Fruit fly (Drosophila melanogaster) whole organism, embryonic: ENCODE measurements around the gene CG8372.

Source experiments
- Abd-B ChIP-seq: fragments of 200-800 bp; sonication (Bioruptor generic); optimal IDR thresholded peaks from 2 replicates; lab custom pipeline; 2018; ENCODE audit warnings: missing biosample characterization, mild to moderate bottlenecking, missing genetic modification characterization, moderate library complexity
- Asciz ChIP-seq: fragments of 200-800 bp; sonication (Bioruptor generic); optimal IDR thresholded peaks from 2 replicates; lab custom pipeline; 2017; ENCODE audit warnings: missing biosample characterization, mild to moderate bottlenecking, missing genetic modification characterization, missing genetic modification reagents
- C15 ChIP-seq: fragments of 200-800 bp; sonication (Bioruptor generic); IDR thresholded peaks from 3 replicates; pipeline ENCODE4 v1.3.6; 2022; ENCODE audit warnings: missing biosample characterization, missing genetic modification characterization
- CG12236 ChIP-seq: fragments of 200-800 bp; sonication (Bioruptor generic); optimal IDR thresholded peaks from 2 replicates; lab custom pipeline; 2016; ENCODE audit warnings: missing biosample characterization, missing genetic modification characterization
- CG12942 ChIP-seq: fragments of 200-800 bp; sonication (Bioruptor generic); optimal IDR thresholded peaks from 3 replicates; lab custom pipeline; 2016; ENCODE audit warnings: missing biosample characterization, missing genetic modification characterization
- CG13123 ChIP-seq: fragments of 200-800 bp; sonication (Bioruptor generic); optimal IDR thresholded peaks from 2 replicates; lab custom pipeline; 2016; ENCODE audit warnings: missing biosample characterization, missing genetic modification characterization
- CG15269 ChIP-seq: fragments of 200-800 bp; sonication (Bioruptor generic); optimal IDR thresholded peaks from 2 replicates; lab custom pipeline; 2018; ENCODE audit warnings: missing biosample characterization, mild to moderate bottlenecking, missing genetic modification characterization, moderate library complexity
- CG1602 ChIP-seq: fragments of 200-800 bp; sonication (Bioruptor generic); optimal IDR thresholded peaks from 3 replicates; lab custom pipeline; 2016; ENCODE audit warnings: missing biosample characterization, missing genetic modification characterization
- CG2202 ChIP-seq: fragments of 200-800 bp; sonication (Bioruptor generic); optimal IDR thresholded peaks from 2 replicates; lab custom pipeline; 2018; ENCODE audit warnings: missing biosample characterization, mild to moderate bottlenecking, missing genetic modification characterization
- CG31441 ChIP-seq: fragments of 200-800 bp; sonication (Bioruptor generic); IDR thresholded peaks from 2 replicates; pipeline ENCODE4 v1.3.6; 2022; ENCODE audit warnings: missing biosample characterization, missing genetic modification characterization
- CG3726 ChIP-seq: fragments of 200-800 bp; sonication (Bioruptor generic); IDR thresholded peaks from 3 replicates; pipeline ENCODE4, ENCODE4 v1.3.6; 2022; ENCODE audit warnings: missing biosample characterization, missing genetic modification characterization
- CG5180 ChIP-seq: fragments of 200-800 bp; sonication (Bioruptor generic); optimal IDR thresholded peaks from 3 replicates; lab custom pipeline; 2017; ENCODE audit warnings: missing biosample characterization, missing genetic modification characterization, mild to moderate bottlenecking, moderate library complexity, missing genetic modification reagents
- CG5245 ChIP-seq: fragments of 200-800 bp; sonication (Bioruptor generic); optimal IDR thresholded peaks from 3 replicates; lab custom pipeline; 2016; ENCODE audit warnings: missing biosample characterization, missing genetic modification characterization
- CG6791 ChIP-seq: fragments of 200-800 bp; sonication (Bioruptor generic); IDR thresholded peaks from 3 replicates; pipeline ENCODE4 v1.3.6; 2022; ENCODE audit warnings: missing biosample characterization, missing genetic modification characterization; ENCODE audit not compliant: partially characterized antibody
- CG6813 ChIP-seq: fragments of 200-800 bp; sonication (Bioruptor generic); optimal IDR thresholded peaks from 2 replicates; lab custom pipeline; 2017; ENCODE audit warnings: missing biosample characterization, missing genetic modification characterization, mild to moderate bottlenecking, moderate library complexity, missing genetic modification reagents
- CG9817 ChIP-seq: fragments of 200-800 bp; sonication (Bioruptor generic); optimal IDR thresholded peaks from 2 replicates; lab custom pipeline; 2018; ENCODE audit warnings: missing biosample characterization, mild to moderate bottlenecking, missing genetic modification characterization, moderate library complexity
- CHES-1-like ChIP-seq: fragments of 200-800 bp; sonication (Bioruptor generic); optimal IDR thresholded peaks from 2 replicates; lab custom pipeline; 2016; ENCODE audit warnings: missing biosample characterization, missing genetic modification characterization
- Camta ChIP-seq: fragments of 200-800 bp; sonication (Bioruptor generic); optimal IDR thresholded peaks from 2 replicates; lab custom pipeline; 2016; ENCODE audit warnings: missing biosample characterization, missing genetic modification characterization
- Chrac-16 ChIP-seq: fragments of 200-800 bp; sonication (Bioruptor generic); optimal IDR thresholded peaks from 3 replicates; lab custom pipeline; 2016; ENCODE audit warnings: missing biosample characterization, missing genetic modification characterization
- D19B ChIP-seq: fragments of 200-800 bp; sonication (Bioruptor generic); optimal IDR thresholded peaks from 2 replicates; lab custom pipeline; 2017; ENCODE audit warnings: missing biosample characterization, mild to moderate bottlenecking, missing genetic modification characterization
- Dfd ChIP-seq, 2 experiments: fragments of >200 bp; optimal IDR thresholded peaks; 2 replicates each; lab custom pipeline; 2017; ENCODE audit warnings: missing biosample characterization in 2 of 2, missing genetic modification characterization in 2 of 2
- HLHmδ ChIP-seq: fragments of 200-800 bp; sonication (Bioruptor generic); optimal IDR thresholded peaks from 2 replicates; lab custom pipeline; 2018; ENCODE audit warnings: missing biosample characterization, mild to moderate bottlenecking, missing genetic modification characterization, moderate library complexity
- MBD-R2 ChIP-seq: fragments of 200-800 bp; sonication (Bioruptor generic); IDR thresholded peaks from 2 replicates; pipeline ENCODE4 v1.3.6; 2022; ENCODE audit warnings: missing biosample characterization, missing genetic modification characterization
- Med ChIP-seq: fragments of 200-800 bp; sonication (Bioruptor generic); peaks from one replicate; lab custom pipeline; 2016; ENCODE audit warnings: missing biosample characterization, missing genetic modification characterization, mild to moderate bottlenecking, inconsistent platforms, moderate library complexity
- PHDP ChIP-seq: fragments of 200-800 bp; sonication (Bioruptor generic); optimal IDR thresholded peaks from 3 replicates; lab custom pipeline; 2018; ENCODE audit warnings: missing biosample characterization, mild to moderate bottlenecking, missing genetic modification characterization, moderate library complexity
- Pdp1 ChIP-seq, 2 experiments: fragments of 200-800 bp; sonication (Bioruptor generic); optimal IDR thresholded peaks; 3 replicates each; lab custom pipeline; 2016; ENCODE audit warnings: missing biosample characterization in 2 of 2, missing genetic modification characterization in 2 of 2, mild to moderate bottlenecking in 1 of 2, moderate library complexity in 1 of 2
- Side ChIP-seq: fragments of 200-800 bp; sonication (Bioruptor generic); optimal IDR thresholded peaks from 2 replicates; lab custom pipeline; 2016; ENCODE audit warnings: missing biosample characterization, missing genetic modification characterization
- Sry-δ ChIP-seq: fragments of 200-800 bp; sonication (Bioruptor generic); optimal IDR thresholded peaks from 2 replicates; lab custom pipeline; 2016; ENCODE audit warnings: missing biosample characterization, missing genetic modification characterization
- Tbp ChIP-seq: fragments of >200 bp; optimal IDR thresholded peaks from 2 replicates; lab custom pipeline; 2018; ENCODE audit warnings: missing biosample characterization, missing genetic modification characterization
- abd-A ChIP-seq: fragments of 200-800 bp; sonication (Bioruptor generic); optimal IDR thresholded peaks from 3 replicates; lab custom pipeline; 2019; ENCODE audit warnings: missing biosample characterization, mild to moderate bottlenecking, missing genetic modification characterization, moderate library complexity
- br ChIP-seq: fragments of >200 bp; optimal IDR thresholded peaks from 2 replicates; lab custom pipeline; 2017
- cg ChIP-seq: fragments of 200-800 bp; sonication (Bioruptor generic); optimal IDR thresholded peaks from 3 replicates; lab custom pipeline; 2019; ENCODE audit warnings: missing biosample characterization, mild to moderate bottlenecking, missing genetic modification characterization, moderate library complexity
- disco-r ChIP-seq: fragments of 200-800 bp; sonication (Bioruptor generic); optimal IDR thresholded peaks from 2 replicates; lab custom pipeline; 2016; ENCODE audit warnings: missing biosample characterization, missing genetic modification characterization
- emc ChIP-seq: fragments of 200-800 bp; sonication (Bioruptor generic); optimal IDR thresholded peaks from 2 replicates; lab custom pipeline; 2016; ENCODE audit warnings: missing biosample characterization, missing genetic modification characterization
- en ChIP-seq: fragments of 200-800 bp; sonication (Bioruptor generic); optimal IDR thresholded peaks from 2 replicates; lab custom pipeline; 2016; ENCODE audit warnings: missing biosample characterization, missing genetic modification characterization
- gsb ChIP-seq: fragments of 200-800 bp; sonication (Bioruptor generic); IDR thresholded peaks from 2 replicates; pipeline ENCODE4 v1.3.6; 2022; ENCODE audit warnings: missing biosample characterization, missing genetic modification characterization
- lab ChIP-seq: fragments of 200-800 bp; sonication (Bioruptor generic); optimal IDR thresholded peaks from 3 replicates; lab custom pipeline; 2017; ENCODE audit warnings: missing biosample characterization, missing genetic modification characterization, mild to moderate bottlenecking, moderate library complexity, missing genetic modification reagents
- lbe ChIP-seq: fragments of 200-800 bp; sonication (Bioruptor generic); optimal IDR thresholded peaks from 2 replicates; lab custom pipeline; 2016; ENCODE audit warnings: missing biosample characterization, mild to moderate bottlenecking, missing genetic modification characterization
- lilli ChIP-seq: fragments of 200-800 bp; sonication (Bioruptor generic); optimal IDR thresholded peaks from 3 replicates; lab custom pipeline; 2016; ENCODE audit warnings: missing biosample characterization, missing genetic modification characterization
- maf-S ChIP-seq: fragments of 200-800 bp; sonication (Bioruptor generic); optimal IDR thresholded peaks from 2 replicates; lab custom pipeline; 2016; ENCODE audit warnings: missing biosample characterization, missing genetic modification characterization
- nmo ChIP-seq: fragments of 200-800 bp; sonication (Bioruptor generic); optimal IDR thresholded peaks from 2 replicates; lab custom pipeline; 2018; ENCODE audit warnings: missing biosample characterization, mild to moderate bottlenecking, missing genetic modification characterization, moderate library complexity
- odd ChIP-seq: fragments of 200-800 bp; sonication (Bioruptor generic); optimal IDR thresholded peaks from 2 replicates; lab custom pipeline; 2017; ENCODE audit warnings: missing biosample characterization, mild to moderate bottlenecking, missing genetic modification characterization
- pb ChIP-seq: fragments of 200-800 bp; sonication (Bioruptor generic); optimal IDR thresholded peaks from 3 replicates; lab custom pipeline; 2016; ENCODE audit warnings: missing biosample characterization, missing genetic modification characterization
- run ChIP-seq: fragments of 200-800 bp; sonication (Bioruptor generic); optimal IDR thresholded peaks from 3 replicates; lab custom pipeline; 2018; ENCODE audit warnings: missing biosample characterization, mild to moderate bottlenecking, missing genetic modification characterization
- salm ChIP-seq: fragments of 200-800 bp; sonication (Bioruptor generic); optimal IDR thresholded peaks from 2 replicates; lab custom pipeline; 2018; ENCODE audit warnings: missing biosample characterization, mild to moderate bottlenecking, missing genetic modification characterization
- sc ChIP-seq, 3 experiments: fragments of >200 bp in 2 of 3; fragments of 200-800 bp in 1 of 3; sonication (Bioruptor generic) in 1 of 3; optimal IDR thresholded peaks; 2 replicates in 2 of 3; 3 replicates in 1 of 3; lab custom pipeline; 2017; ENCODE audit warnings: mild to moderate bottlenecking in 1 of 3, missing biosample characterization in 1 of 3, missing genetic modification characterization in 1 of 3, missing genetic modification reagents in 1 of 3
- sim ChIP-seq: fragments of 200-800 bp; sonication (Bioruptor generic); IDR thresholded peaks from 2 replicates; pipeline ENCODE4 v1.3.6; 2022; ENCODE audit warnings: missing biosample characterization, missing genetic modification characterization
- ttk ChIP-seq: fragments of 200-800 bp; sonication (Bioruptor generic); IDR thresholded peaks from 2 replicates; pipeline ENCODE4 v2.1.2; 2022; ENCODE audit warnings: missing biosample characterization, missing genetic modification characterization
- z ChIP-seq: fragments of 200-800 bp; sonication (Bioruptor generic); IDR thresholded peaks from 3 replicates; pipeline ENCODE4 v1.3.6; 2022; ENCODE audit warnings: missing biosample characterization, missing genetic modification characterization
- zen ChIP-seq: fragments of 200-800 bp; sonication (Bioruptor generic); optimal IDR thresholded peaks from 3 replicates; lab custom pipeline; 2018; ENCODE audit warnings: missing biosample characterization, mild to moderate bottlenecking, missing genetic modification characterization, moderate library complexity

CG8372 gene

DNA sequence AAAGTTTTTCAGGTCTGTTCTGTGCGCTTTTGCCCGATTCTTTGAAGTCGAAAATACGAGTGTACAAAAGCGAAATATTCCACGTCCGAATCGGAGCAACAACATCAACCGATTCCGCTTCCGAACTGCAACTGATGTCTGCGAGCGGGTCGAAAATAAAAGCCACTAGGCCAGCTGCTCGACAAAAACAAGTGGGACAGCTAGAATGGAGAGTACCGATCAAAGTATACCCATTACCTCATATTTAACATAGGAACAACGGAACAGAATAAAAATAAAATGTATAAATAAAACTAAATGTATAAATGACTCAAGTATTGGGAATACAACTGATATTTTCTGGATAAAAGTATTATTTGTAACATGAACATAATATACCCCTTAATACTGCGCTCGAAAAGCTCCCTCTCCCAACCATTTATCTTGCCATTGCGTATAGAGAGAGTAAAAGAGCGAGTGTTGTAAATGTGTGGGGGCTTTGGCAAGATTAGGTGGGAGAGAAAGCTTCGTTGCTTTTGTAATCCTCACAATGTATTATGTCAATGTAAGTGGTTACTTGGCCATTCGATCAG is 7.6 kb downstream of the CG8372 start, which contains the start of gene SLC5A11 (continued):
- TF ChIP-seq Med (peak; percentile 100), z (0 out of 3 replicates have a peak, but pooled peaks have one; percentile 63), CG1602 (peak; percentile 88), Pdp1 (GFP tag; optimal IDR thresholded peaks at IDR 0.05; lab: Kevin White, UChicago) (peak; percentile 93 to 98), disco-r (peak; percentile 15), D19B (GFP tag; lab: Kevin White, UChicago) (peak; percentile 100), pb (peak; percentile 95), Asciz (GFP tag; lab: Kevin White, UChicago) (peak; percentile 96), cg (GFP tag; lab: Kevin White, UChicago) (peak; percentile 68), HLHmδ (no peak), br (no peak), nmo (peak; percentile 100), Side (peak; percentile 58), CG31441 (GFP tag; lab: Robert Waterston, UW) (peak; percentile 94; the same call in 1 of the 2 replicates), PHDP (tag; lab: Kevin White, UChicago) (peak; percentile 97), CG3726 (peak; percentile 98), CG9817 (tag; lab: Kevin White, UChicago) (peak; percentile 82), Tbp (GFP tag; lab: Kevin White, UChicago) (no peak), sc (optimal IDR thresholded peaks at IDR 0.05; lab: Kevin White, UChicago) (no peak), sc (GFP tag; optimal IDR thresholded peaks at IDR 0.05; lab: Kevin White, UChicago) (peak; percentile 88), Camta (peak; percentile 91), sim (GFP tag; lab: Robert Waterston, UW) (peak; percentile 94), C15 (GFP tag; lab: Robert Waterston, UW) (peak; percentile 97), salm (tag; lab: Kevin White, UChicago) (peak; percentile 81), lbe (peak; percentile 99), en (GFP tag; lab: Kevin White, UChicago) (no peak), MBD-R2 (GFP tag; lab: Robert Waterston, UW) (peak; percentile 63; the same call in 1 of the 2 replicates), run (peak; percentile 96), CG12942 (GFP tag; lab: Kevin White, UChicago) (peak; percentile 97), CG13123 (GFP tag; lab: Kevin White, UChicago) (peak; percentile 87), CG12236 (GFP tag; lab: Kevin White, UChicago) (peak; percentile 36), CG2202 (tag; lab: Kevin White, UChicago) (peak; percentile 77), CG6791 (GFP tag; lab: Robert Waterston, UW) (no peak), Dfd (GFP tag; optimal IDR thresholded peaks at IDR 0.05; lab: Kevin White, UChicago) (no peak), CG5245 (GFP tag; lab: Kevin White, UChicago) (peak; percentile 99), lab (peak; percentile 99), gsb (GFP tag; lab: Robert Waterston, UW) (peak; percentile 96), Sry-δ (GFP tag; lab: Kevin White, UChicago) (peak; percentile 75), zen (tag; lab: Kevin White, UChicago) (peak; percentile 80), CG15269 (tag; lab: Kevin White, UChicago) (peak; percentile 97), emc (peak; percentile 98), Chrac-16 (GFP tag; lab: Kevin White, UChicago) (peak; percentile 87), odd (GFP tag; lab: Kevin White, UChicago) (peak; percentile 95), CG5180 (GFP tag; lab: Kevin White, UChicago) (peak; percentile 91), CHES-1-like (peak; percentile 54), CG6813 (peak; percentile 96), lilli (GFP tag; lab: Kevin White, UChicago) (peak; percentile 99), Abd-B (peak; percentile 99), abd-A (tag; lab: Kevin White, UChicago) (peak; percentile 92), maf-S (GFP tag; lab: Kevin White, UChicago) (peak; percentile 92), ttk (GFP tag; lab: Robert Waterston, UW) (peak; percentile 97)
